Worm (Caenorhabditis elegans) whole organism, L4 larva: ENCODE data around the gene parg-1.
"Not testable (repeated sequence)": the region's sequence is repeated elsewhere in the genome, so short reads cannot be mapped to it uniquely, and the experiment has no call there.

ENCODE experiments used
- F26F4.8 ChIP-seq: fragments of 200-800 bp; sonication (Bioruptor generic); conservative IDR thresholded peaks from 2 replicates; pipeline ENCODE4 v1.3.6; 2022; ENCODE audit warnings: missing genetic modification characterization, missing compliant biosample characterization
- R02D3.7 ChIP-seq: fragments of 150-350 bp; sonication (generic microtip); optimal IDR thresholded peaks from 3 replicates; lab custom pipeline; 2014; ENCODE audit warnings: missing biosample characterization, missing genetic modification characterization
- T20F7.1 ChIP-seq: fragments of 200-800 bp; sonication (Bioruptor generic); optimal IDR thresholded peaks from 2 replicates; lab custom pipeline; 2018; ENCODE audit warnings: mild to moderate bottlenecking, missing genetic modification characterization, missing compliant biosample characterization
- Y105C5A.15 ChIP-seq: fragments of 200-800 bp; sonication (Bioruptor generic); IDR thresholded peaks from 2 replicates; pipeline ENCODE4 v1.3.6; 2022; ENCODE audit warnings: missing genetic modification characterization, missing compliant biosample characterization
- Y75B8A.6 ChIP-seq: fragments of 200-800 bp; sonication (Bioruptor generic); IDR thresholded peaks from 2 replicates; pipeline ENCODE4 v1.3.6; 2022; ENCODE audit warnings: missing genetic modification reagents, missing genetic modification characterization, missing compliant biosample characterization
- ZK337.2 ChIP-seq: fragments of 200-800 bp; sonication (Bioruptor generic); IDR thresholded peaks from 2 replicates; pipeline ENCODE4 v1.3.6; 2022; ENCODE audit warnings: missing genetic modification reagents, missing genetic modification characterization, missing compliant biosample characterization
- aha-1 ChIP-seq: fragments of 150-350 bp; peaks from one replicate; lab custom pipeline; 2014; ENCODE audit warnings: missing biosample characterization, missing genetic modification characterization
- cey-2 ChIP-seq: sonication (generic microtip); optimal IDR thresholded peaks from 3 replicates; lab custom pipeline; 2017; ENCODE audit warnings: missing genetic modification characterization, mild to moderate bottlenecking, missing compliant biosample characterization, antibody characterized with exemption, borderline replicate concordance; ENCODE audit not compliant: insufficient read depth
- daf-19 ChIP-seq: fragments of 200-800 bp; sonication (Bioruptor generic); conservative IDR thresholded peaks from 2 replicates; pipeline ENCODE4 v1.3.6; 2022; ENCODE audit warnings: missing genetic modification characterization, missing compliant biosample characterization
- daf-8 ChIP-seq: fragments of 200-800 bp; sonication (Bioruptor generic); IDR thresholded peaks from 2 replicates; pipeline ENCODE4 v1.3.6; 2022; ENCODE audit warnings: missing genetic modification characterization, missing compliant biosample characterization
- gei-8 ChIP-seq: fragments of 200-800 bp; sonication (Bioruptor generic); optimal IDR thresholded peaks from 2 replicates; lab custom pipeline; 2018; ENCODE audit warnings: mild to moderate bottlenecking, missing genetic modification characterization, missing compliant biosample characterization
- hif-1 ChIP-seq, 2 experiments: sonication (generic microtip); optimal IDR thresholded peaks; 2 replicates each; lab custom pipeline; 2016 to 2017; ENCODE audit warnings: missing compliant biosample characterization in 2 of 2, missing genetic modification characterization in 2 of 2, missing genetic modification reagents in 2 of 2, missing genotype in 2 of 2, mild to moderate bottlenecking in 1 of 2
- hmg-1.1 ChIP-seq: fragments of 200-800 bp; sonication (Bioruptor generic); IDR thresholded peaks from 2 replicates; pipeline ENCODE4 v1.3.6; 2022; ENCODE audit warnings: missing genetic modification reagents, missing genetic modification characterization, missing compliant biosample characterization
- jun-1 ChIP-seq: fragments of 150-350 bp; optimal IDR thresholded peaks from 2 replicates; lab custom pipeline; 2014; ENCODE audit warnings: missing biosample characterization, missing genetic modification reagents, missing genetic modification characterization
- lin-13 ChIP-seq: fragments of 150-350 bp; optimal IDR thresholded peaks from 2 replicates; lab custom pipeline; 2014; ENCODE audit warnings: missing biosample characterization, missing genetic modification reagents, missing genetic modification characterization
- lin-39 ChIP-seq: fragments of 150-350 bp; optimal IDR thresholded peaks from 2 replicates; lab custom pipeline; 2014; ENCODE audit warnings: missing biosample characterization, missing genetic modification reagents, missing genetic modification characterization
- lir-3 ChIP-seq: sonication (generic microtip); optimal IDR thresholded peaks from 2 replicates; lab custom pipeline; 2016; ENCODE audit warnings: mild to moderate bottlenecking, missing genetic modification characterization, missing compliant biosample characterization
- madf-9 ChIP-seq: fragments of 200-800 bp; sonication (Bioruptor generic); conservative IDR thresholded peaks from 2 replicates; pipeline ENCODE4 v1.3.6; 2022; ENCODE audit warnings: missing genetic modification reagents, missing genetic modification characterization, missing compliant biosample characterization
- mes-2 ChIP-seq: sonication (generic microtip); optimal IDR thresholded peaks from 2 replicates; lab custom pipeline; 2016; ENCODE audit warnings: missing genotype, mild to moderate bottlenecking, missing genetic modification characterization, missing compliant biosample characterization; ENCODE audit not compliant: poor library complexity, severe bottlenecking
- nhr-11 ChIP-seq: fragments of 150-350 bp; optimal IDR thresholded peaks from 2 replicates; lab custom pipeline; 2014; ENCODE audit warnings: missing biosample characterization, missing genetic modification characterization
- saeg-2 ChIP-seq: fragments of 200-800 bp; sonication (Bioruptor generic); IDR thresholded peaks from 2 replicates; pipeline ENCODE4 v1.3.6; 2022; ENCODE audit warnings: missing genetic modification reagents, missing genetic modification characterization, missing compliant biosample characterization
- snpc-4 ChIP-seq: fragments of 150-350 bp; optimal IDR thresholded peaks from 2 replicates; lab custom pipeline; 2014; ENCODE audit warnings: missing biosample characterization, missing genetic modification characterization
- unc-62 ChIP-seq, 3 experiments: fragments of 150-350 bp in 1 of 3; sonication (generic microtip); optimal IDR thresholded peaks in 2 of 3; peaks in 1 of 3; 1 replicate in 1 of 3; 2 replicates in 2 of 3; lab custom pipeline; 2014 to 2017; ENCODE audit warnings: missing biosample characterization in 3 of 3, missing genetic modification characterization in 3 of 3, missing genetic modification reagents in 3 of 3, missing genotype in 1 of 3
- vab-7 ChIP-seq: fragments of 200-800 bp; sonication (Bioruptor generic); IDR thresholded peaks from 2 replicates; pipeline ENCODE4 v1.3.6; 2022; ENCODE audit warnings: missing genetic modification reagents, missing genetic modification characterization, missing compliant biosample characterization
- zag-1 ChIP-seq: fragments of 150-350 bp; optimal IDR thresholded peaks from 2 replicates; lab custom pipeline; 2014; ENCODE audit warnings: missing biosample characterization, missing genetic modification characterization
- zfp-3 ChIP-seq: fragments of 200-800 bp; sonication (Bioruptor generic); conservative IDR thresholded peaks from 2 replicates; pipeline ENCODE4 v1.3.6; 2022; ENCODE audit warnings: missing genetic modification reagents, missing genetic modification characterization, missing compliant biosample characterization

Gene parg-1

ce11 chrIV:8745591-8746302, at the start of gene parg-1, which contains the start of gene F20C5.7:
Gene parg-1, plus strand, starts transcription at chrIV:8746252.
Gene F20C5.7, minus strand, starts transcription at chrIV:8745691.
- TF ChIP-seq hmg-1.1 (GFP tag; lab: Robert Waterston, UW) = no peak
- no peak for TF ChIP-seq vab-7 (GFP tag; lab: Robert Waterston, UW)
- no peak for TF ChIP-seq nhr-11
- TF ChIP-seq T20F7.1 = no peak
- TF ChIP-seq mes-2 = no peak
- TF ChIP-seq zfp-3 = no peak
- TF ChIP-seq F26F4.8 (GFP tag; lab: Robert Waterston, UW) = no peak

ce11 chrIV:8697436-8697835, 48.6 kb upstream of the parg-1 start, which contains the start of gene ttll-11:
Gene ttll-11, plus strand, starts transcription at chrIV:8697736.
- TF ChIP-seq unc-62 (GFP tag; optimal IDR thresholded peaks at IDR 0.05 in 1 of 2; lab: Kevin White, UChicago) (peak in 1 of 2 experiments; percentile 21), unc-62 (tag; optimal IDR thresholded peaks at IDR 0.05; lab: Kevin White, UChicago) (no peak), nhr-11 (peak; percentile 15), daf-19 (GFP tag; lab: Robert Waterston, UW) (no peak), gei-8 (GFP tag; lab: Kevin White, UChicago) (no peak), Y105C5A.15 (GFP tag; lab: Robert Waterston, UW) (no peak)

- TF ChIP-seq lin-13 (GFP tag; lab: Kevin White, UChicago) = no peak
- no peak for TF ChIP-seq R02D3.7 (tag; lab: Kevin White, UChicago)
- no peak for TF ChIP-seq saeg-2 (GFP tag; lab: Robert Waterston, UW)
- no peak for TF ChIP-seq madf-9 (GFP tag; lab: Robert Waterston, UW)
- TF ChIP-seq aha-1 (tag; lab: Kevin White, UChicago) = peak; percentile 72
- no peak for TF ChIP-seq nhr-11
- no peak for TF ChIP-seq hif-1 (tag; optimal IDR thresholded peaks at IDR 0.05; lab: Kevin White, UChicago)
- no peak for TF ChIP-seq zag-1 (tag; lab: Kevin White, UChicago)
Measured at ce11 chrIV:8705504-8705903, 40.5 kb upstream of the parg-1 start, which contains the start of gene H23L24.4. Gene H23L24.4, minus strand, starts transcription at chrIV:8705604.

DNA sequence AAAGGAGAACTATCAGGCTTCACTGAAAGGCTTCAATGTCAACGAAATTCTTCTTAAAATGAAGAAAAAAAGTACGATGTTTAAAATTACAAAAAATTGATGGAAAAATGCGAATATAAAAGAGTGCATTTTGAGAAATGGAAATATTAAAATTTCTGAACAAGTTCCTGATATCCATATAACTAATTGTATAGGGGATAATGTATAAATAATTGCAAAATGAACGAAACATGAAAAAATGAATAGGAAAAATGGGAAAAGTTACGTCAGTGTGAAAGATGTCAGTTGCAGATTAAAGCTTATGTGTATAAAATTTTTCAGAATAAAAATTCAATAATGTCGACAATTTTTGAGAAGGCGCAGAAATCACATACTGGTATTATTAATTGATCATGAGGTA, 38.0 kb upstream of the parg-1 start:
- peak in 1 of 2 experiments; percentile 93 for TF ChIP-seq unc-62 (GFP tag; optimal IDR thresholded peaks at IDR 0.05 in 1 of 2; lab: Kevin White, UChicago)
- TF ChIP-seq unc-62 (tag; optimal IDR thresholded peaks at IDR 0.05; lab: Kevin White, UChicago) = no peak
- TF ChIP-seq F26F4.8 (GFP tag; lab: Robert Waterston, UW) = no peak

DNA sequence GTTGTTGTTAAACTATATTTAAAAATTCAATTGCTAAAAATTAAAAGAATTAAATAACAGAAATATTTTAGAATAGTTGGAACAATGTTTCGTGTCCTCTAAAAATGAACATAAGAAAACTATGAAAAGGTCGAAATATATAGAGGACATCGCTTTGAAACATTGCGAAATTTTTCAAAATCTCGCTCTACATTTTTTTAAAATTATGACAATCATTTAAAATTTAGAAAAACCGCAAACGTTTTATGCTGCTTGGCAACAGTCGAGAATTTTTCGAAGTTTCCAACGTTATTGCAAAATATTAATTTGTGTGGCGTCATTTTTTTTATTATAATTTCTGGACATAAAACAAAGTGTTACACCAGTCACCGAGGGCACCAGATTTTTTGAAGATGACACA, 31.0 kb upstream of the parg-1 start, which contains the start of the genes parg-2 and ipla-5:
parg-2 (minus strand) TSS at position 101 of the 400 bp plus-strand sequence.
ipla-5 (plus strand) TSS at position 216 of the 400 bp plus-strand sequence.
- TF ChIP-seq lir-3 (tag; lab: Kevin White, UChicago); daf-8 (GFP tag; lab: Robert Waterston, UW); snpc-4 (tag; lab: Kevin White, UChicago): not testable (repeated sequence)

DNA sequence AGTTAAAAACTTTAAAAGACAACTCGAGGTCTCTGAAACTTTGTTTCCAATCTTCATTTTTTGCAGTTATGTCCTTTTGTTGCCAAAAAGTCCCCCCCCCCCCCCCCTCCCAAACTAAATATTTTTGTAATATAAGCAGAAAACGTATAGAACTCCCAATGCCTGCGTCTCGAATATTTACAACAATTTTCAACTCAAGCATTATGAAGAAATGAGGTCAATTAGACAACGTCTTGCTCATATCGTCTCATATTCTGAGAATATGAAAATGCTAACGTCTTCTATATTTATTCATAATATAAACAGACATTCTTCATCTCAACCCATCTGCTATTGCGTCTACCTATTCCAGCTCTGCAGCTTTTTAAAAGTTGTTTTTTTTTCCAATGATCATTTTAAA, 27.9 kb upstream of the parg-1 start, which contains the start of gene H23L24.1:
H23L24.1 (plus strand) TSS at position 301 of the 400 bp plus-strand sequence.
- TF ChIP-seq lin-39 (tag; lab: Kevin White, UChicago) = no peak
- no peak for TF ChIP-seq Y75B8A.6 (GFP tag; lab: Robert Waterston, UW)
- no peak for TF ChIP-seq ZK337.2 (GFP tag; lab: Robert Waterston, UW)
- TF ChIP-seq zfp-3 = no peak
- no peak for TF ChIP-seq unc-62 (GFP tag; optimal IDR thresholded peaks at IDR 0.05 in 1 of 2; lab: Kevin White, UChicago)
- no peak for TF ChIP-seq unc-62 (tag; optimal IDR thresholded peaks at IDR 0.05; lab: Kevin White, UChicago)
- TF ChIP-seq cey-2 (tag; lab: Kevin White, UChicago) = no peak
- no peak for TF ChIP-seq jun-1 (tag; lab: Kevin White, UChicago)
- TF ChIP-seq, all 104 proteins: peak for 0
